Worm (Caenorhabditis elegans) whole organism, L1 larva: ENCODE data around the gene exc-15.

Experiments used
- C16A3.4 ChIP-seq: fragments of 150-350 bp; optimal IDR thresholded peaks from 2 replicates; lab custom pipeline; 2014; ENCODE audit warnings: missing biosample characterization, missing genetic modification characterization
- C34B4.2 ChIP-seq: sonication (generic microtip); optimal IDR thresholded peaks from 2 replicates; lab custom pipeline; 2017; ENCODE audit warnings: mild to moderate bottlenecking, missing genetic modification characterization, missing compliant biosample characterization
- F16B12.6 ChIP-seq: fragments of 150-350 bp; optimal IDR thresholded peaks from 2 replicates; lab custom pipeline; 2014; ENCODE audit warnings: missing biosample characterization, missing genetic modification characterization
- Y116A8C.19 ChIP-seq: sonication (generic microtip); optimal IDR thresholded peaks from 2 replicates; lab custom pipeline; 2016; ENCODE audit warnings: missing compliant biosample characterization, missing genetic modification characterization, borderline replicate concordance
- alr-1 ChIP-seq: fragments of 200-800 bp; sonication (Bioruptor generic); optimal IDR thresholded peaks from 2 replicates; lab custom pipeline; 2018; ENCODE audit warnings: borderline replicate concordance, mild to moderate bottlenecking, missing genetic modification characterization, missing compliant biosample characterization
- aly-2 ChIP-seq: fragments of 150-350 bp; optimal IDR thresholded peaks from 2 replicates; lab custom pipeline; 2014; ENCODE audit warnings: missing biosample characterization, missing genetic modification characterization
- ama-1 ChIP-seq: fragments of 150-350 bp; optimal IDR thresholded peaks from 2 replicates; lab custom pipeline; 2014
- blmp-1 ChIP-seq: fragments of 150-350 bp; optimal IDR thresholded peaks from 2 replicates; lab custom pipeline; 2014; ENCODE audit warnings: missing biosample characterization, missing genetic modification characterization
- ceh-88 ChIP-seq: fragments of 200-800 bp; sonication (Bioruptor generic); IDR thresholded peaks from 2 replicates; pipeline ENCODE4 v1.3.6; 2022; ENCODE audit warnings: missing genetic modification characterization, missing compliant biosample characterization
- ces-1 ChIP-seq: fragments of 150-350 bp; optimal IDR thresholded peaks from 2 replicates; lab custom pipeline; 2014; ENCODE audit warnings: missing biosample characterization, missing genetic modification reagents, missing genetic modification characterization
- dpl-1 ChIP-seq, 3 experiments: fragments of 150-350 bp in 2 of 3; sonication (generic microtip) in 1 of 3; optimal IDR thresholded peaks; 2 replicates each; lab custom pipeline; 2014 to 2017; ENCODE audit warnings: missing biosample characterization in 3 of 3, missing genetic modification characterization in 3 of 3, missing genetic modification reagents in 3 of 3
- efl-1 ChIP-seq, 4 experiments: fragments of 150-350 bp; optimal IDR thresholded peaks in 3 of 4; peaks in 1 of 4; 1 replicate in 1 of 4; 2 replicates in 3 of 4; lab custom pipeline; 2014; ENCODE audit warnings: missing biosample characterization in 2 of 4, missing genetic modification characterization in 2 of 4, missing genetic modification reagents in 2 of 4
- efl-3 ChIP-seq: fragments of 200-800 bp; sonication (Bioruptor generic); optimal IDR thresholded peaks from 2 replicates; lab custom pipeline; 2018; ENCODE audit warnings: mild to moderate bottlenecking, missing genetic modification characterization, missing compliant biosample characterization
- egl-27 ChIP-seq, 2 experiments: fragments of 150-350 bp in 1 of 2; sonication (generic microtip); optimal IDR thresholded peaks; 3 replicates each; lab custom pipeline; 2017 to 2018; ENCODE audit warnings: missing biosample characterization in 2 of 2, missing genetic modification characterization in 2 of 2, missing genetic modification reagents in 2 of 2
- ets-5 ChIP-seq: fragments of 200-800 bp; sonication (Bioruptor generic); IDR thresholded peaks from 2 replicates; pipeline ENCODE4 v1.3.6; 2022; ENCODE audit warnings: missing genetic modification characterization, missing compliant biosample characterization
- fkh-8 ChIP-seq: sonication (generic microtip); optimal IDR thresholded peaks from 2 replicates; lab custom pipeline; 2016; ENCODE audit warnings: mild to moderate bottlenecking, missing genetic modification characterization, missing compliant biosample characterization
- hlh-4 ChIP-seq: sonication (generic microtip); optimal IDR thresholded peaks from 2 replicates; lab custom pipeline; 2016; ENCODE audit warnings: mild to moderate bottlenecking, missing genetic modification characterization, missing compliant biosample characterization
- hpl-2 ChIP-seq: fragments of 150-350 bp; optimal IDR thresholded peaks from 2 replicates; lab custom pipeline; 2014; ENCODE audit warnings: missing biosample characterization, missing genetic modification reagents, missing genetic modification characterization
- isw-1 ChIP-seq: fragments of 200-800 bp; sonication (Bioruptor generic); IDR thresholded peaks from 2 replicates; pipeline ENCODE4 v1.3.6; 2022; ENCODE audit warnings: missing genetic modification characterization, missing compliant biosample characterization
- lin-14 ChIP-seq: fragments of 200-800 bp; sonication (Bioruptor generic); optimal IDR thresholded peaks from 2 replicates; lab custom pipeline; 2018; ENCODE audit warnings: mild to moderate bottlenecking, missing genetic modification characterization, moderate library complexity, missing compliant biosample characterization
- lsy-2 ChIP-seq, 2 experiments: fragments of 150-350 bp; optimal IDR thresholded peaks; 2 replicates each; lab custom pipeline; 2014; ENCODE audit warnings: missing biosample characterization in 2 of 2, missing genetic modification characterization in 2 of 2
- mab-9 ChIP-seq: fragments of 200-800 bp; sonication (Bioruptor generic); IDR thresholded peaks from 2 replicates; pipeline ENCODE4 v1.3.6; 2022; ENCODE audit warnings: missing genetic modification reagents, missing genetic modification characterization, missing compliant biosample characterization
- mdl-1 ChIP-seq, 2 experiments: fragments of 150-350 bp; optimal IDR thresholded peaks; 2 replicates each; lab custom pipeline; 2014 to 2017; ENCODE audit warnings: missing biosample characterization in 2 of 2, missing genetic modification characterization in 2 of 2, inconsistent platforms in 1 of 2
- mef-2 ChIP-seq: fragments of 150-350 bp; optimal IDR thresholded peaks from 2 replicates; lab custom pipeline; 2014; ENCODE audit warnings: missing biosample characterization, missing genetic modification characterization
- nhr-12 ChIP-seq: sonication (generic microtip); optimal IDR thresholded peaks from 2 replicates; lab custom pipeline; 2017; ENCODE audit warnings: missing biosample characterization, missing genetic modification characterization
- nhr-20 ChIP-seq: sonication (generic microtip); optimal IDR thresholded peaks from 2 replicates; lab custom pipeline; 2016; ENCODE audit warnings: mild to moderate bottlenecking, missing genetic modification characterization, missing compliant biosample characterization
- nhr-47 ChIP-seq: sonication (generic microtip); optimal IDR thresholded peaks from 2 replicates; lab custom pipeline; 2016; ENCODE audit warnings: mild to moderate bottlenecking, missing genetic modification characterization, moderate library complexity, missing compliant biosample characterization
- nhr-71 ChIP-seq: sonication (generic microtip); optimal IDR thresholded peaks from 2 replicates; lab custom pipeline; 2016; ENCODE audit warnings: mild to moderate bottlenecking, missing genetic modification characterization, moderate library complexity, missing compliant biosample characterization
- nhr-84 ChIP-seq: sonication (generic microtip); optimal IDR thresholded peaks from 2 replicates; lab custom pipeline; 2017; ENCODE audit warnings: missing biosample characterization, missing genetic modification characterization
- nhr-90 ChIP-seq: sonication (generic microtip); optimal IDR thresholded peaks from 2 replicates; lab custom pipeline; 2016; ENCODE audit warnings: mild to moderate bottlenecking, missing genetic modification characterization, missing compliant biosample characterization; ENCODE audit not compliant: poor library complexity
- pax-3 ChIP-seq: fragments of 200-800 bp; sonication (Bioruptor generic); optimal IDR thresholded peaks from 2 replicates; lab custom pipeline; 2018; ENCODE audit warnings: mild to moderate bottlenecking, missing genetic modification characterization, moderate library complexity, missing compliant biosample characterization
- rnt-1 ChIP-seq: sonication (generic microtip); optimal IDR thresholded peaks from 2 replicates; lab custom pipeline; 2016; ENCODE audit warnings: mild to moderate bottlenecking, missing genetic modification characterization, moderate library complexity, missing compliant biosample characterization
- skn-1 ChIP-seq: fragments of 150-350 bp; optimal IDR thresholded peaks from 2 replicates; lab custom pipeline; 2014; ENCODE audit warnings: missing biosample characterization, missing genetic modification characterization
- snpc-4 ChIP-seq: fragments of 150-350 bp; optimal IDR thresholded peaks from 2 replicates; lab custom pipeline; 2014; ENCODE audit warnings: missing biosample characterization, missing genetic modification characterization
- snu-23 ChIP-seq: sonication (generic microtip); optimal IDR thresholded peaks from 2 replicates; lab custom pipeline; 2016; ENCODE audit warnings: missing genetic modification characterization, missing compliant biosample characterization
- tlp-1 ChIP-seq: fragments of 150-350 bp; optimal IDR thresholded peaks from 2 replicates; lab custom pipeline; 2014; ENCODE audit warnings: missing biosample characterization, missing genetic modification characterization
- xbp-1 ChIP-seq: sonication (generic microtip); optimal IDR thresholded peaks from 2 replicates; lab custom pipeline; 2016; ENCODE audit warnings: missing genetic modification characterization, missing compliant biosample characterization
- ztf-4 ChIP-seq: fragments of 150-350 bp; optimal IDR thresholded peaks from 2 replicates; lab custom pipeline; 2014; ENCODE audit warnings: missing biosample characterization, missing genetic modification characterization

Gene exc-15

DNA sequence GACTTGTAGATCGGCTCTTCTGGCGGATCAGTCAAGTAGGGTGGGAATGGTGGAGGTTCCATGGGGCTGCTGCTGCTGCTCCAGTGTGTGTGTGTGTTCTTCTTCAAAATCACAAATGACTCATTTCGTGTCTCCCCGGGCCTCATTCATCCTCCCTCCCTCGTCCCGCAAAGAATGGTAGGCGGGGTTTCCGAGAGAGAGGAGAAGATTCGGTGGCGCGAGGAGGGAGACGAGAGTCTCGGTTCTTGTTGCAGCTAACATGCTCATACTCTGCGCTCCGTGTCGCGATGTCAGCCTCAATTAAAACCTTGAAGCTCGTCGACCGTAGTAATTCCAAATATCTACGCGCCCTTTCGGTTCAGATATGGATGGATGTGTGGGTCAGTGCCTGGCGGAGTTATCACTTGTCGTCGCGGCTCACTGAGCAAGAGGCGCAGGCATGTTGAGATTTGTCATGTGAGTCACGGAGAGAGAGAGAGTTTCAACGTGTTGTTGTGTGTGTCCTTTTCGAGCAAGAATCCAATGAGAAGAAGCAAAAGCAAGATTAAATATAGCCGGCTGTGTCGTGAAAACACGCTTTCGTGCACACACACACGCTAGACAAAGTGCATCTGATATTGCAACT is 43.7 kb downstream of the exc-15 start (continued):
- no peak for TF ChIP-seq egl-27 (tag; optimal IDR thresholded peaks at IDR 0.05; lab: Kevin White, UChicago)
- TF ChIP-seq nhr-12 (tag; lab: Kevin White, UChicago), result no peak
- no peak for TF ChIP-seq isw-1 (GFP tag; lab: Robert Waterston, UW)
- TF ChIP-seq C34B4.2 (tag; lab: Kevin White, UChicago), result no peak
- no peak for TF ChIP-seq blmp-1
- peak; percentile 69 for TF ChIP-seq lin-14 (GFP tag; lab: Kevin White, UChicago)
- peak in 1 of 2 experiments; percentile 18 for TF ChIP-seq lsy-2 (tag; optimal IDR thresholded peaks at IDR 0.05; lab: Kevin White, UChicago)
- TF ChIP-seq hpl-2 (GFP tag; lab: Kevin White, UChicago), result no peak
- no peak for TF ChIP-seq pax-3 (tag; lab: Kevin White, UChicago)
- no peak for TF ChIP-seq nhr-20
- TF ChIP-seq mef-2 (tag; lab: Kevin White, UChicago), result no peak
- TF ChIP-seq snu-23, result peak; percentile 4
- TF ChIP-seq ama-1, result no peak
- TF ChIP-seq nhr-47 (tag; lab: Kevin White, UChicago), result peak; percentile 55
- no peak for TF ChIP-seq C16A3.4
- no peak for TF ChIP-seq aly-2
- no peak for TF ChIP-seq dpl-1 (GFP tag; optimal IDR thresholded peaks at IDR 0.05; lab: Kevin White, UChicago)
- no peak for TF ChIP-seq mab-9 (GFP tag; lab: Robert Waterston, UW)
- TF ChIP-seq nhr-84 (tag; lab: Kevin White, UChicago), result no peak
- TF ChIP-seq ceh-88 (GFP tag; lab: Robert Waterston, UW), result no peak
- no peak for TF ChIP-seq ces-1 (GFP tag; lab: Kevin White, UChicago)
- TF ChIP-seq ztf-4 (tag; lab: Kevin White, UChicago), result no peak
- TF ChIP-seq Y116A8C.19 (tag; lab: Kevin White, UChicago), result no peak
- peak; percentile 84 for TF ChIP-seq fkh-8 (tag; lab: Kevin White, UChicago)
- TF ChIP-seq rnt-1, result no peak
- TF ChIP-seq hlh-4 (tag; lab: Kevin White, UChicago), result no peak
- no peak for TF ChIP-seq mdl-1 (tag; optimal IDR thresholded peaks at IDR 0.05; lab: Kevin White, UChicago)
- TF ChIP-seq nhr-90 (tag; lab: Kevin White, UChicago), result no peak
- no peak for TF ChIP-seq tlp-1 (tag; lab: Kevin White, UChicago)
- TF ChIP-seq alr-1, result no peak
- no peak for TF ChIP-seq skn-1 (tag; lab: Kevin White, UChicago)
- no peak for TF ChIP-seq xbp-1 (tag; lab: Kevin White, UChicago)
- TF ChIP-seq, all 84 proteins: peak for 10

DNA sequence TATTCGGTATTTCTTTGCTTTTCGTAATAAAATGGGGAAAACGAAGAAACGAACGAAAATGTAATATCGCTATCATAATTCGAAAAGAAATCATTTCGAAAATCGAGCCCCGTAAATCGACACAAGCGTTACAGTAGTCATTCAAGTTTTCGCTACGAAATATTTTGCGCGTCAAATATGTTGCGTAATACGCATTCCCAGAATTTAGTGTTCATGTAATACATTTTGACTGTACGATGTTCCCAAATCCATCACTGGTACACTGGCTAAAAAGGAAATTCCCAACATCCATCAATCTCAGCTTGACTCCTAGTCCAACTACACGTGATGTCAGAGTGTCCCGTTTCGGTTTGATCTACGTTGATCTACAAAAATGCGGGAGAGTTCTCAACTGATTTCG is 44.7 kb downstream of the exc-15 start:
- TF ChIP-seq efl-1 (optimal IDR thresholded peaks at IDR 0.05; lab: Kevin White, UChicago) (no peak), efl-1 (GFP tag; optimal IDR thresholded peaks at IDR 0.05 in 1 of 2; lab: Kevin White, UChicago) (peak in 1 of 2 experiments; percentile 54), efl-3 (GFP tag; lab: Kevin White, UChicago) (no peak)
- TF ChIP-seq, all 84 proteins: peak for 1

DNA sequence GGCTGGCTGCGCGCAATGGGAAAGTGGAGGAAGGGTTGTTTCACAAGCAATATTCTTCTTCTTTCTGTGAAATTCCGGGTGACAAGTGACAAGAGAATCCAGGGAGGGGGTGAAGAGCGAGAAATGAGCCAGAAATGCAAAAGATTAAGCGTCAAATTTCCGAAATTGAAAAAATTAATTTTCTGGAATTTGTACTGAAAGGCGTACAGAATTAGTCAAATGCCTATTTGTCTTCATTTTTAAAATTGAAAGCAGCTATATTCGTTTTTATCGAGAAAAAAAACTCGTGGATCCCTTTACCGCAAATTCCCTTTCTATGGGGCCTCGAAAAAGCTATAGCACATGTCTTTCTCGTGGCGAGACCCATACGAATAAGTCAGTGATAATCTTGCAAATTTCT is 52.5 kb downstream of the exc-15 start:
- TF ChIP-seq xbp-1 (tag; lab: Kevin White, UChicago) (no peak), ets-5 (GFP tag; lab: Robert Waterston, UW) (no peak), F16B12.6 (tag; lab: Kevin White, UChicago) (no peak), nhr-71 (tag; lab: Kevin White, UChicago) (no peak), pax-3 (tag; lab: Kevin White, UChicago) (no peak), hlh-4 (tag; lab: Kevin White, UChicago) (no peak), snpc-4 (tag; lab: Kevin White, UChicago) (no peak)
- TF ChIP-seq, all 84 proteins: peak for 0
